Worm (Caenorhabditis elegans) whole organism, L1 larva: Measurements from ENCODE around the gene F11A5.9.

Experiments
- alr-1 ChIP-seq: fragments of 200-800 bp; sonication (Bioruptor generic); optimal IDR thresholded peaks from 2 replicates; lab custom pipeline; 2018; ENCODE audit warnings: borderline replicate concordance, mild to moderate bottlenecking, missing genetic modification characterization, missing compliant biosample characterization
- blmp-1 ChIP-seq: fragments of 150-350 bp; optimal IDR thresholded peaks from 2 replicates; lab custom pipeline; 2014; ENCODE audit warnings: missing biosample characterization, missing genetic modification characterization
- dsc-1 ChIP-seq: sonication (generic microtip); optimal IDR thresholded peaks from 2 replicates; lab custom pipeline; 2016; ENCODE audit warnings: mild to moderate bottlenecking, missing genetic modification characterization, missing compliant biosample characterization
- egl-27 ChIP-seq, 2 experiments: fragments of 150-350 bp in 1 of 2; sonication (generic microtip); optimal IDR thresholded peaks; 3 replicates each; lab custom pipeline; 2017 to 2018; ENCODE audit warnings: missing biosample characterization in 2 of 2, missing genetic modification characterization in 2 of 2, missing genetic modification reagents in 2 of 2
- lin-14 ChIP-seq: fragments of 200-800 bp; sonication (Bioruptor generic); optimal IDR thresholded peaks from 2 replicates; lab custom pipeline; 2018; ENCODE audit warnings: mild to moderate bottlenecking, missing genetic modification characterization, moderate library complexity, missing compliant biosample characterization
- lin-35 ChIP-seq, 2 experiments: fragments of 150-350 bp; optimal IDR thresholded peaks; 2 replicates each; lab custom pipeline; 2014; ENCODE audit warnings: missing biosample characterization in 2 of 2, missing genetic modification characterization in 2 of 2, missing genetic modification reagents in 2 of 2
- nhr-12 ChIP-seq: sonication (generic microtip); optimal IDR thresholded peaks from 2 replicates; lab custom pipeline; 2017; ENCODE audit warnings: missing biosample characterization, missing genetic modification characterization
- nhr-76 ChIP-seq: sonication (generic microtip); optimal IDR thresholded peaks from 2 replicates; lab custom pipeline; 2017; ENCODE audit warnings: missing biosample characterization, missing genetic modification characterization
- xbp-1 ChIP-seq: sonication (generic microtip); optimal IDR thresholded peaks from 2 replicates; lab custom pipeline; 2016; ENCODE audit warnings: missing genetic modification characterization, missing compliant biosample characterization

Gene F11A5.9

ce11 chrV:16266514-16266913, 51.8 kb downstream of the F11A5.9 start, which contains the start of gene T13F3.4:
Gene T13F3.4 (minus strand): TSS chrV:16266614.
- no peak for TF ChIP-seq nhr-76 (tag; lab: Kevin White, UChicago)
- no peak for TF ChIP-seq dsc-1 (tag; lab: Kevin White, UChicago)
- TF ChIP-seq xbp-1 (tag; lab: Kevin White, UChicago) = no peak
- TF ChIP-seq nhr-12 (tag; lab: Kevin White, UChicago) = no peak
- TF ChIP-seq alr-1 = no peak
- no peak for TF ChIP-seq lin-14 (GFP tag; lab: Kevin White, UChicago)
- TF ChIP-seq egl-27 (tag; optimal IDR thresholded peaks at IDR 0.05; lab: Kevin White, UChicago) = no peak
- no peak for TF ChIP-seq lin-35 (GFP tag; optimal IDR thresholded peaks at IDR 0.05; lab: Kevin White, UChicago)
- TF ChIP-seq blmp-1 (tag; lab: Kevin White, UChicago) = no peak
